Worm (Caenorhabditis elegans): ENCODE data around the gene F33D4.6.

DNA sequence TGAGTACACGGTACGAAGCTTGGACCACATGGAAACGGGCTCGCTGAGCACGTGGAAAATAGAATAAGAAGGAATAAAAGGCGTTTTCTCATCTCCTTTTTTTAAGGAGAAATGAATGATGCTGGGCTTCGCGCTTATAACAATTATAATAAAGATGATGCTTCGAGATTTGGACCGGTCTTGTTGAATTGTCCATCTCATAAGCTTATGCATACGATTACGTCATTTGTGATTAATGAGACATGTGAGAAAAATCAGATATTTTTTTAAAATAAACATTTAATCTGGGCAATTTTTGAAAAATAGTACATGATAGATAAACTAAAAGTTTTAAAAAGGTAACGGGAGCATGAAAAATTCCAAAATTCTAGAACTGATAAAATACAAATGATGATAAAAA, 39.4 kb upstream of the F33D4.6 start, which contains the start of gene C46A5.4:
- TF ChIP-seq tbx-2 (tag; optimal IDR thresholded peaks at IDR 0.05): no peak
- TF ChIP-seq nhr-11 (tag; optimal IDR thresholded peaks at IDR 0.05): no peak
- TF ChIP-seq zag-1 (tag; optimal IDR thresholded peaks at IDR 0.05): no peak
- no peak for TF ChIP-seq elt-2 (tag; optimal IDR thresholded peaks at IDR 0.05)
- TF ChIP-seq ceh-28 (tag; optimal IDR thresholded peaks at IDR 0.05): no peak
- no peak for TF ChIP-seq fkh-10 (GFP tag; optimal IDR thresholded peaks at IDR 0.05)
- no peak for TF ChIP-seq unc-39 (tag; optimal IDR thresholded peaks at IDR 0.05)
- TF ChIP-seq elt-1 (tag; optimal IDR thresholded peaks at IDR 0.05): no peak
- TF ChIP-seq nhr-23 (tag; optimal IDR thresholded peaks at IDR 0.05): no peak
- TF ChIP-seq fos-1 (tag; optimal IDR thresholded peaks at IDR 0.05): no peak

All from whole organism, L3 larva.